Fruit fly (Drosophila melanogaster): ENCODE results near the gene CG11504.

The CG11504 gene

DNA sequence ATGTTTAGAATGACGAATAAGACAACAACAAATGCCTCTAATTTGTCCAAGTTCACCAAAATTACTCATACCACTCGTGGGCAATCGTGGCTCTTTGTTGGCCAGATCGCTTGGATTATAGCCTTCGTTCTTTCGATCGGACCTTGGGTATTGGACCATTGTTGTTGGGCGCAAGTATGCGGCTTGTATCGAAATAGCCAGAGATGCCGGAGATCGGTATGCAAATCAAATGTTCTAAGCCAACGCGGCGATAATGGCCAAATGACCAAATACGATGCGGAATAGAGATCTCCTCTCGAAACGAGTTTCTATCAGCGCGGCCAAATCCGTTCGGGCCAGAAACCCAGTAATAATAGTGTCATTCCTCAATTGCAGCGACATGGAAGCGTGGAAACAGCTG lies 12.5 kb upstream of the CG11504 start:
- no peak for TF ChIP-seq Hr78 (GFP tag; optimal IDR thresholded peaks at IDR 0.05)
- TF ChIP-seq CG1832 (GFP tag; optimal IDR thresholded peaks at IDR 0.05): no peak
- no peak for TF ChIP-seq hbn (GFP tag; IDR thresholded peaks at IDR 0.05; ENCODE audit: partially characterized antibody)
- TF ChIP-seq repo (GFP tag; optimal IDR thresholded peaks at IDR 0.05): no peak
- TF ChIP-seq peb (GFP tag; IDR thresholded peaks at IDR 0.05): no peak
- no peak for TF ChIP-seq Hey (tag; optimal IDR thresholded peaks at IDR 0.05)
- no peak for TF ChIP-seq al (GFP tag; IDR thresholded peaks at IDR 0.05)
- TF ChIP-seq CG17361 (GFP tag; IDR thresholded peaks at IDR 0.05): no peak
- peak; percentile 4 for TF ChIP-seq CG12769 (tag; optimal IDR thresholded peaks at IDR 0.05)
- TF ChIP-seq lab (GFP tag; optimal IDR thresholded peaks at IDR 0.05): no peak
- no peak for TF ChIP-seq tio (GFP tag; optimal IDR thresholded peaks at IDR 0.05)
- no peak for TF ChIP-seq CG14965 (GFP tag; optimal IDR thresholded peaks at IDR 0.05; ENCODE audit: borderline replicate concordance)
- TF ChIP-seq chinmo (GFP tag; IDR thresholded peaks at IDR 0.05; ENCODE audit: partially characterized antibody): peak; percentile 56; the same call in 1 of the 4 replicates
- peak; percentile 93 for TF ChIP-seq sd (tag; optimal IDR thresholded peaks at IDR 0.05)
- no peak for TF ChIP-seq ci (GFP tag; IDR thresholded peaks at IDR 0.05)
- no peak for TF ChIP-seq CG18476 (GFP tag; optimal IDR thresholded peaks at IDR 0.05)
- TF ChIP-seq CG13894 (tag; optimal IDR thresholded peaks at IDR 0.05): peak; percentile 39
- no peak for TF ChIP-seq CG12219 (GFP tag; optimal IDR thresholded peaks at IDR 0.05)
- TF ChIP-seq zen2 (GFP tag; IDR thresholded peaks at IDR 0.05; ENCODE audit: partially characterized antibody): no peak
- TF ChIP-seq Stat92E (GFP tag; optimal IDR thresholded peaks at IDR 0.05): no peak

DNA sequence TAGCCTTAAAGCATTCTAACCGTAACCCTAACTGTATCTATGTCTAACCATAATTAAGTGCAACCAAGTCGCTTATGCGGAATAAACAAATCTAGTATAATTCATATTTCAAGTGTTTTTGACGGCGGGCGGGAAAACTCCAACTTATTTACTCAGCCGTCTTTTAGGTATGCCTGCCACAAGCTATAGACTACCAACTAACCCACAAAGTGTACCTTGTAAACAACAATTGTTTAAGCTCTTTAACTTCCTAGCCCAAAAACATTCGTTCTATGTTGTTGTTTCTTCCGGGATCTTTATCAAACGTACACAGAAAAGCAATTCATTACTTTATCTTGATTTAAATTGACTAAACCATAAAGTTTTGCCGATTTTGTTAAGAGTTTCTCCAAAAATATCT lies 7.0 kb upstream of the CG11504 start:
- TF ChIP-seq Nf-YB (GFP tag; optimal IDR thresholded peaks at IDR 0.05): no peak
- TF ChIP-seq mirr (GFP tag; optimal IDR thresholded peaks at IDR 0.05): peak; percentile 17
- TF ChIP-seq BtbVII (GFP tag; optimal IDR thresholded peaks at IDR 0.05): peak; percentile 0
- peak in 1 of 2 experiments; percentile 7 for TF ChIP-seq Eip74EF (GFP tag; optimal IDR thresholded peaks at IDR 0.05)
- peak; percentile 8 for TF ChIP-seq CG13296 (GFP tag; optimal IDR thresholded peaks at IDR 0.05)
- TF ChIP-seq CG9932 (GFP tag; IDR thresholded peaks at IDR 0.05): no peak
- TF ChIP-seq Nf-YA (GFP tag; IDR thresholded peaks at IDR 0.05): no peak
- TF ChIP-seq CG15514 (GFP tag; optimal IDR thresholded peaks at IDR 0.05): peak; percentile 23
- TF ChIP-seq B-H1 (GFP tag; IDR thresholded peaks at IDR 0.05): no peak
- peak; percentile 58 for TF ChIP-seq Fer1 (GFP tag; optimal IDR thresholded peaks at IDR 0.05)
- TF ChIP-seq sens (GFP tag): peak; percentile 63
- peak; percentile 38 for TF ChIP-seq caup (GFP tag; optimal IDR thresholded peaks at IDR 0.05; ENCODE audit: severe bottlenecking)
- TF ChIP-seq CG30020 (tag; optimal IDR thresholded peaks at IDR 0.05): no peak
- TF ChIP-seq CG18599 (GFP tag; optimal IDR thresholded peaks at IDR 0.05): no peak
- no peak for TF ChIP-seq Pdp1 (GFP tag; optimal IDR thresholded peaks at IDR 0.05)
- TF ChIP-seq CG6765 (GFP tag; optimal IDR thresholded peaks at IDR 0.05): peak; percentile 50
- TF ChIP-seq CG10543 (GFP tag; optimal IDR thresholded peaks at IDR 0.05): peak; percentile 4
- no peak for TF ChIP-seq CG2202 (tag; optimal IDR thresholded peaks at IDR 0.05)
- TF ChIP-seq fd64A (GFP tag; optimal IDR thresholded peaks at IDR 0.05): no peak
- no peak for TF ChIP-seq CG12299 (tag; optimal IDR thresholded peaks at IDR 0.05)
- peak; percentile 33 for TF ChIP-seq CG6813 (GFP tag; optimal IDR thresholded peaks at IDR 0.05)
- TF ChIP-seq CG34376 (GFP tag; optimal IDR thresholded peaks at IDR 0.05): peak; percentile 17
- no peak for TF ChIP-seq dmrt99B (tag; optimal IDR thresholded peaks at IDR 0.05)
